Fruit fly (Drosophila melanogaster): ENCODE measurements around the gene CHOp24.

The CHOp24 gene

DNA sequence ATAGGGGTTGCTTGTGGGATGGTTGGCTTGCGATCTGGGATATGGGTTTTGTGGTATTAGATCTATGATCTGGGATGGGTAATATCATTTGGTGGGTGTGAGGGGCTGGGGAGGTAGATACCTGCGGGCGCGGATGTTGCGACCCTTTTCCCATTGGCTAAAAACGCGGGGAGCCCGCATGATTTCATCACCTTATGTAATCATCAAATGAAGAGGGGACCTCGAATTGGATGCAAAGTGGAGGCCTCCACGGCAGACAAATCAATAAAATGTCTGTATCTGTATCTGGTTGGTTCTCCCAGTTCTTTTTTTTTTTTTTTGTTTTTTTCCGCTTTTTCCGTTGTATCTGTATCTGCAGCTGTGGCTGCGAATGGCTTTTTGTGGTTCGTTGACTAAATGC, 48.3 kb downstream of the CHOp24 start:
- TF ChIP-seq achi (GFP tag; optimal IDR thresholded peaks at IDR 0.05) (no peak), spab (GFP tag; optimal IDR thresholded peaks at IDR 0.05) (no peak), CG11902 (GFP tag; optimal IDR thresholded peaks at IDR 0.05) (no peak), CG11762 (GFP tag; optimal IDR thresholded peaks at IDR 0.05; ENCODE audit: insufficient read depth) (no peak), fkh (GFP tag; optimal IDR thresholded peaks at IDR 0.05) (no peak), CG32006 (GFP tag; optimal IDR thresholded peaks at IDR 0.05) (no peak), Hr38 (GFP tag; optimal IDR thresholded peaks at IDR 0.05) (no peak), CG16779 (tag; optimal IDR thresholded peaks at IDR 0.05) (no peak), Sox15 (GFP tag; optimal IDR thresholded peaks at IDR 0.05) (no peak), CG8119 (GFP tag; IDR thresholded peaks at IDR 0.05) (no peak), salr (GFP tag; optimal IDR thresholded peaks at IDR 0.05) (no peak), CG15336 (GFP tag; IDR thresholded peaks at IDR 0.05) (no peak), CG6854 (GFP tag; optimal IDR thresholded peaks at IDR 0.05) (no peak), Sox14 (GFP tag; optimal IDR thresholded peaks at IDR 0.05) (no peak), dsx (GFP tag; optimal IDR thresholded peaks at IDR 0.05; ENCODE audit: poor library complexity, severe bottlenecking) (no peak)

DNA sequence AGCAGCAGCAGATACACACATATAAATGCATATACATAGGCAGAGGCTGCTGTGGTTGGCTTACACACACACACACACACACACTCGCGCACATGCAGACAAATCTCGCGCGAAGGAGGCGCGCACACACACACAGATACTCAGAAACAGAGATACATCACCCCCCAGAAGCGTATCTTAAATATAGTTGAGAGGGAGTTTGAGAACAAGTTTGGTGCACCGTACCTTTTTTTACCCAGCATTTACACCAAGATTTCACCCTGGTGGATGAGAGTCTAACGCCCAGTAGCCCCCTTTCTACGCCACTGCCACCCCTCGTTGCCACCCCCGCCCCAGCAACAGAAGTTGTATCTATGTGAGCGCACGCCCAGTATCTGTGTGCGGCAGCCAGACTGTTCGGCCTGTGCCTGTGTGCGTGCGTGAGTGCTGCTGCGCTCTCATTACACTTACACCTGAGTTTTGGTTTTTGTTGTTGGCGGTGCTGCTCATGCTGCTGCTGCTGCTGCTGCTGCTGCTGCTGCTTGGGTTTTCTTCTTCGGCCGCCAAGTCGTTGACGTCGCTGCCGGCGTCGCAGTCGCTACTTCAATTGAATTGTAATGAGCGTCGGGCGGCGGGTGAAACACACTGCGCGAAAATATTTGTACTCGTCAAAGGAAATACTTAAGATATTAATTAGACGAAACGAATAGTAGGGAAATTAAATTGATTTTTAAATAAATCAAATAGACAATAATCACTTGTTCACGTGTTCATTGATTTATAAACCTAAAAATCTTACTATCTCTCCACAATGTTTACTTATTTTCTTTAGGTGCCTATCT, 49.5 kb downstream of the CHOp24 start:
- TF ChIP-seq Sox102F (GFP tag; optimal IDR thresholded peaks at IDR 0.05): peak; percentile 47
- TF ChIP-seq spab (GFP tag; optimal IDR thresholded peaks at IDR 0.05): peak; percentile 86
- TF ChIP-seq CG10669 (GFP tag; optimal IDR thresholded peaks at IDR 0.05): peak; percentile 90
- TF ChIP-seq Sox15 (GFP tag; optimal IDR thresholded peaks at IDR 0.05): peak; percentile 96
- TF ChIP-seq CG3032 (tag; optimal IDR thresholded peaks at IDR 0.05): peak; percentile 93
- peak; percentile 84 for TF ChIP-seq CG16779 (tag; optimal IDR thresholded peaks at IDR 0.05)
- peak; percentile 17 for TF ChIP-seq vri (GFP tag; optimal IDR thresholded peaks at IDR 0.05)
- peak; percentile 30 for TF ChIP-seq fkh (GFP tag; optimal IDR thresholded peaks at IDR 0.05)
- peak; percentile 79 for TF ChIP-seq dsx (GFP tag; optimal IDR thresholded peaks at IDR 0.05; ENCODE audit: poor library complexity, severe bottlenecking)
- TF ChIP-seq Eip78C (GFP tag): peak; percentile 90
- peak; percentile 92 for TF ChIP-seq dac (GFP tag; optimal IDR thresholded peaks at IDR 0.05)
- peak; percentile 83 for TF ChIP-seq fd85E (GFP tag; optimal IDR thresholded peaks at IDR 0.05)
- peak; percentile 93 for TF ChIP-seq CG32006 (GFP tag; optimal IDR thresholded peaks at IDR 0.05)
- TF ChIP-seq Ets96B (tag; optimal IDR thresholded peaks at IDR 0.05): peak; percentile 92
- peak; percentile 86 for TF ChIP-seq Hr39 (GFP tag; optimal IDR thresholded peaks at IDR 0.05)
- peak; percentile 90 for TF ChIP-seq CG8632 (GFP tag; optimal IDR thresholded peaks at IDR 0.05)
- peak; percentile 84 for TF ChIP-seq CG6854 (GFP tag; optimal IDR thresholded peaks at IDR 0.05)
- no peak for TF ChIP-seq Hr38 (GFP tag; optimal IDR thresholded peaks at IDR 0.05)
- TF ChIP-seq pdm3 (GFP tag; optimal IDR thresholded peaks at IDR 0.05): peak; percentile 76
- TF ChIP-seq esn (GFP tag; optimal IDR thresholded peaks at IDR 0.05): peak; percentile 66
- peak; percentile 97 for TF ChIP-seq CG6792 (GFP tag; optimal IDR thresholded peaks at IDR 0.05)
- peak; percentile 95 for TF ChIP-seq Gug (GFP tag; IDR thresholded peaks at IDR 0.05)
- TF ChIP-seq CG7368 (GFP tag; optimal IDR thresholded peaks at IDR 0.05): peak; percentile 96
- peak; percentile 95 for TF ChIP-seq CG3919 (GFP tag; optimal IDR thresholded peaks at IDR 0.05)
- TF ChIP-seq achi (GFP tag; optimal IDR thresholded peaks at IDR 0.05): peak; percentile 92
- TF ChIP-seq CG6276 (GFP tag; optimal IDR thresholded peaks at IDR 0.05): peak; percentile 85
- TF ChIP-seq lz (GFP tag; optimal IDR thresholded peaks at IDR 0.05): peak; percentile 82
- peak; percentile 79 to 95 for TF ChIP-seq salr (GFP tag; optimal IDR thresholded peaks at IDR 0.05)
- peak; percentile 83 for TF ChIP-seq cyc (GFP tag; optimal IDR thresholded peaks at IDR 0.05)
- TF ChIP-seq ss (GFP tag; optimal IDR thresholded peaks at IDR 0.05): peak; percentile 82 to 85
- TF ChIP-seq CG1621 (tag; optimal IDR thresholded peaks at IDR 0.05): peak; percentile 95
- TF ChIP-seq Met (GFP tag; optimal IDR thresholded peaks at IDR 0.05): peak; percentile 63
- peak; percentile 43 for TF ChIP-seq Hr4 (GFP tag; optimal IDR thresholded peaks at IDR 0.05)
- TF ChIP-seq CG11762 (GFP tag; optimal IDR thresholded peaks at IDR 0.05; ENCODE audit: insufficient read depth): peak; percentile 89
- TF ChIP-seq Smox (GFP tag; optimal IDR thresholded peaks at IDR 0.05): peak; percentile 67
- TF ChIP-seq CG11902 (GFP tag; optimal IDR thresholded peaks at IDR 0.05): peak; percentile 98
- peak; percentile 86 for TF ChIP-seq CG9139 (GFP tag; optimal IDR thresholded peaks at IDR 0.05)
- peak; percentile 93 for TF ChIP-seq CG11294 (GFP tag; IDR thresholded peaks at IDR 0.05)
- TF ChIP-seq CG34406 (GFP tag; optimal IDR thresholded peaks at IDR 0.05): peak; percentile 86
- TF ChIP-seq CG8119 (GFP tag; IDR thresholded peaks at IDR 0.05): peak; percentile 91
- TF ChIP-seq Eip93F (GFP tag; optimal IDR thresholded peaks at IDR 0.05): no peak
- TF ChIP-seq CG4318 (GFP tag; optimal IDR thresholded peaks at IDR 0.05): peak; percentile 93
- TF ChIP-seq acj6 (GFP tag; optimal IDR thresholded peaks at IDR 0.05): peak; percentile 90
